Fruit fly (Drosophila melanogaster) whole organism, wandering third instar larva: ENCODE measurements around the gene Men.

Source experiments
- CrebA ChIP-seq: fragments of 200-800 bp; sonication (Bioruptor generic); optimal IDR thresholded peaks from 2 replicates; lab custom pipeline; 2016; ENCODE audit warnings: missing biosample characterization, mild to moderate bottlenecking, missing genetic modification characterization, borderline replicate concordance
- Hr78 ChIP-seq: fragments of >200 bp; optimal IDR thresholded peaks from 2 replicates; lab custom pipeline; 2017; ENCODE audit warnings: missing biosample characterization, missing genetic modification characterization
- Hr83 ChIP-seq: fragments of 200-300 bp; sonication (Bioruptor generic); optimal IDR thresholded peaks from 2 replicates; lab custom pipeline; 2016; ENCODE audit warnings: missing biosample characterization, mild to moderate bottlenecking, missing genetic modification characterization, moderate library complexity; ENCODE audit not compliant: poor library complexity, severe bottlenecking
- Sp1 ChIP-seq: fragments of 200-800 bp; sonication (Bioruptor generic); optimal IDR thresholded peaks from 3 replicates; lab custom pipeline; 2019; ENCODE audit warnings: missing biosample characterization, mild to moderate bottlenecking, missing genetic modification characterization, moderate library complexity
- rgr ChIP-seq: fragments of 200-800 bp; sonication (Bioruptor generic); optimal IDR thresholded peaks from 3 replicates; lab custom pipeline; 2016; ENCODE audit warnings: missing biosample characterization, mild to moderate bottlenecking, missing genetic modification characterization

- TF ChIP-seq rgr (no peak), Hr78 (GFP tag; lab: Kevin White, UChicago) (no peak), Hr83 (no peak), CrebA (GFP tag; lab: Kevin White, UChicago) (no peak), Sp1 (GFP tag; lab: Kevin White, UChicago) (no peak)
Observed at dm6 chr3R:12715253-12715652, 7.0 kb downstream of the Men start.
